Fruit fly (Drosophila melanogaster): ENCODE data around the gene CG4884.

dm6 chr3R:27990651-27991050 is 31.6 kb upstream of the CG4884 start, which contains the start of gene CG4815:
- TF ChIP-seq CG8478 (optimal IDR thresholded peaks at IDR 0.05), result no peak
- TF ChIP-seq psq (optimal IDR thresholded peaks at IDR 0.05), result no peak
- no peak for TF ChIP-seq pan (optimal IDR thresholded peaks at IDR 0.05)
- TF ChIP-seq EcR (GFP tag; optimal IDR thresholded peaks at IDR 0.05), result no peak
